Worm (Caenorhabditis elegans) whole organism, L3 larva: Measurements from ENCODE around the gene let-765.
A peak's percentile ranks its signal among the peaks of the same experiment; 100 is the strongest.

ENCODE experiments used
- R02D3.7 ChIP-seq: fragments of 150-350 bp; optimal IDR thresholded peaks from 2 replicates; lab custom pipeline; 2014; ENCODE audit warnings: missing biosample characterization, missing genetic modification characterization
- ZK546.5 ChIP-seq: sonication (generic microtip); optimal IDR thresholded peaks from 2 replicates; lab custom pipeline; 2017; ENCODE audit warnings: missing biosample characterization, missing genetic modification characterization
- aly-2 ChIP-seq: fragments of 150-350 bp; optimal IDR thresholded peaks from 2 replicates; lab custom pipeline; 2014; ENCODE audit warnings: missing biosample characterization, missing genetic modification characterization
- ama-1 ChIP-seq: fragments of 150-350 bp; optimal IDR thresholded peaks from 2 replicates; lab custom pipeline; 2018
- ceh-28 ChIP-seq: fragments of 150-350 bp; optimal IDR thresholded peaks from 2 replicates; lab custom pipeline; 2014; ENCODE audit warnings: missing biosample characterization, missing genetic modification reagents, missing genetic modification characterization
- ceh-9 ChIP-seq: sonication (generic microtip); optimal IDR thresholded peaks from 2 replicates; lab custom pipeline; 2018; ENCODE audit warnings: missing biosample characterization, missing genetic modification characterization
- daf-12 ChIP-seq: fragments of 150-350 bp; optimal IDR thresholded peaks from 2 replicates; lab custom pipeline; 2014; ENCODE audit warnings: missing biosample characterization, missing genetic modification reagents, missing genetic modification characterization
- egl-5 ChIP-seq: fragments of 150-350 bp; optimal IDR thresholded peaks from 2 replicates; lab custom pipeline; 2017; ENCODE audit warnings: missing biosample characterization, missing genetic modification reagents, missing genetic modification characterization, inconsistent platforms
- elt-1 ChIP-seq: fragments of 150-350 bp; optimal IDR thresholded peaks from 2 replicates; lab custom pipeline; 2014; ENCODE audit warnings: missing biosample characterization, missing genetic modification characterization
- elt-2 ChIP-seq: sonication (generic microtip); optimal IDR thresholded peaks from 2 replicates; lab custom pipeline; 2016; ENCODE audit warnings: missing genetic modification reagents, mild to moderate bottlenecking, missing genetic modification characterization, missing compliant biosample characterization
- elt-3 ChIP-seq, 3 experiments: fragments of 150-350 bp in 1 of 3; sonication (generic microtip) in 2 of 3; optimal IDR thresholded peaks; 2 replicates in 2 of 3; 4 replicates in 1 of 3; lab custom pipeline; 2014 to 2017; ENCODE audit warnings: missing biosample characterization in 3 of 3, missing genetic modification characterization in 3 of 3
- eor-1 ChIP-seq, 2 experiments: fragments of 150-350 bp; optimal IDR thresholded peaks; 2 replicates each; lab custom pipeline; 2014 to 2018; ENCODE audit warnings: missing biosample characterization in 2 of 2, missing genetic modification characterization in 2 of 2
- fkh-10 ChIP-seq: sonication (generic microtip); optimal IDR thresholded peaks from 2 replicates; lab custom pipeline; 2017; ENCODE audit warnings: missing biosample characterization, missing genetic modification reagents, missing genetic modification characterization
- fkh-2 ChIP-seq: fragments of 150-350 bp; optimal IDR thresholded peaks from 2 replicates; lab custom pipeline; 2014; ENCODE audit warnings: missing biosample characterization, missing genetic modification reagents, missing genetic modification characterization
- hmg-11 ChIP-seq: sonication (generic microtip); optimal IDR thresholded peaks from 2 replicates; lab custom pipeline; 2016; ENCODE audit warnings: missing genetic modification characterization, missing compliant biosample characterization
- lin-39 ChIP-seq: fragments of 150-350 bp; optimal IDR thresholded peaks from 2 replicates; lab custom pipeline; 2018; ENCODE audit warnings: missing biosample characterization, missing genetic modification reagents, missing genetic modification characterization
- lsy-12 ChIP-seq: sonication (generic microtip); optimal IDR thresholded peaks from 2 replicates; lab custom pipeline; 2016; ENCODE audit warnings: mild to moderate bottlenecking, missing genetic modification characterization, missing compliant biosample characterization
- mml-1 ChIP-seq: fragments of 150-350 bp; sonication (generic microtip); optimal IDR thresholded peaks from 3 replicates; lab custom pipeline; 2014; ENCODE audit warnings: missing biosample characterization, missing genetic modification characterization
- nfya-1 ChIP-seq: sonication (generic microtip); optimal IDR thresholded peaks from 2 replicates; lab custom pipeline; 2017; ENCODE audit warnings: missing genetic modification characterization, mild to moderate bottlenecking, missing compliant biosample characterization, antibody characterized with exemption, moderate library complexity; ENCODE audit not compliant: insufficient read depth
- nhr-11 ChIP-seq: fragments of 150-350 bp; optimal IDR thresholded peaks from 2 replicates; lab custom pipeline; 2014; ENCODE audit warnings: missing biosample characterization, missing genetic modification characterization
- nhr-23 ChIP-seq: fragments of 150-350 bp; optimal IDR thresholded peaks from 2 replicates; lab custom pipeline; 2014; ENCODE audit warnings: missing biosample characterization, missing genetic modification reagents, missing genetic modification characterization
- nhr-25 ChIP-seq: sonication (generic microtip); optimal IDR thresholded peaks from 2 replicates; lab custom pipeline; 2017; ENCODE audit warnings: missing biosample characterization, missing genetic modification characterization
- nhr-28 ChIP-seq: fragments of 150-350 bp; optimal IDR thresholded peaks from 2 replicates; lab custom pipeline; 2014; ENCODE audit warnings: missing biosample characterization, missing genetic modification characterization
- nhr-43 ChIP-seq: sonication (generic microtip); optimal IDR thresholded peaks from 2 replicates; lab custom pipeline; 2016; ENCODE audit warnings: mild to moderate bottlenecking, missing genetic modification characterization, missing compliant biosample characterization; ENCODE audit not compliant: poor library complexity, severe bottlenecking
- nhr-76 ChIP-seq: fragments of 150-350 bp; sonication (generic microtip); optimal IDR thresholded peaks from 5 replicates; lab custom pipeline; 2014; ENCODE audit warnings: missing biosample characterization, missing genetic modification characterization
- nhr-77 ChIP-seq: fragments of 150-350 bp; optimal IDR thresholded peaks from 2 replicates; lab custom pipeline; 2014; ENCODE audit warnings: missing biosample characterization, missing genetic modification characterization
- pha-4 ChIP-seq: fragments of 150-350 bp; optimal IDR thresholded peaks from 2 replicates; lab custom pipeline; 2014; ENCODE audit warnings: missing biosample characterization, missing genetic modification reagents, missing genetic modification characterization
- pqm-1 ChIP-seq: fragments of 150-350 bp; optimal IDR thresholded peaks from 2 replicates; lab custom pipeline; 2017; ENCODE audit warnings: missing biosample characterization, missing genetic modification characterization, inconsistent platforms
- sea-2 ChIP-seq: fragments of 150-350 bp; sonication (generic microtip); optimal IDR thresholded peaks from 4 replicates; lab custom pipeline; 2014; ENCODE audit warnings: missing biosample characterization, missing genetic modification reagents, missing genetic modification characterization
- skn-1 ChIP-seq: fragments of 150-350 bp; optimal IDR thresholded peaks from 2 replicates; lab custom pipeline; 2014; ENCODE audit warnings: missing biosample characterization, missing genetic modification characterization
- snpc-4 ChIP-seq: fragments of 150-350 bp; optimal IDR thresholded peaks from 2 replicates; lab custom pipeline; 2014; ENCODE audit warnings: missing biosample characterization, missing genetic modification characterization
- tbx-2 ChIP-seq: sonication (generic microtip); optimal IDR thresholded peaks from 2 replicates; lab custom pipeline; 2016; ENCODE audit warnings: mild to moderate bottlenecking, missing genetic modification characterization, missing compliant biosample characterization
- unc-62 ChIP-seq: fragments of 150-350 bp; sonication (generic microtip); optimal IDR thresholded peaks from 4 replicates; lab custom pipeline; 2014; ENCODE audit warnings: missing biosample characterization, missing genetic modification reagents, missing genetic modification characterization
- zag-1 ChIP-seq: fragments of 150-350 bp; optimal IDR thresholded peaks from 2 replicates; lab custom pipeline; 2014; ENCODE audit warnings: missing biosample characterization, missing genetic modification characterization
- ztf-11 ChIP-seq: fragments of 150-350 bp; optimal IDR thresholded peaks from 2 replicates; lab custom pipeline; 2014; ENCODE audit warnings: missing biosample characterization, missing genetic modification characterization
- ztf-4 ChIP-seq: fragments of 150-350 bp; optimal IDR thresholded peaks from 2 replicates; lab custom pipeline; 2014; ENCODE audit warnings: missing biosample characterization, missing genetic modification characterization

Gene let-765

ce11 chrIII:6601073-6601472, at the start of gene let-765:
Gene let-765, minus strand, starts transcription at chrIII:6601173.
- TF ChIP-seq hmg-11 (tag; lab: Kevin White, UChicago) (no peak), nhr-11 (tag; lab: Kevin White, UChicago) (no peak), nhr-25 (peak; percentile 33), ZK546.5 (no peak), zag-1 (no peak), lin-39 (tag; lab: Kevin White, UChicago) (no peak)

ce11 chrIII:6647568-6647967, 46.6 kb upstream of the let-765 start:
- TF ChIP-seq skn-1 (tag; lab: Kevin White, UChicago) (no peak), fkh-2 (no peak), zag-1 (no peak), ceh-28 (tag; lab: Kevin White, UChicago) (no peak), ztf-11 (no peak), ztf-4 (tag; lab: Kevin White, UChicago) (no peak), ama-1 (lab: Kevin White, UChicago) (no peak), R02D3.7 (tag; lab: Kevin White, UChicago) (no peak), mml-1 (no peak), nhr-77 (tag; lab: Kevin White, UChicago) (no peak), tbx-2 (tag; lab: Kevin White, UChicago) (no peak), elt-3 (tag; optimal IDR thresholded peaks at IDR 0.05; lab: Kevin White, UChicago) (no peak), nhr-76 (no peak), fkh-10 (GFP tag; lab: Kevin White, UChicago) (no peak)
- TF ChIP-seq, all 47 proteins: peak for 0

DNA sequence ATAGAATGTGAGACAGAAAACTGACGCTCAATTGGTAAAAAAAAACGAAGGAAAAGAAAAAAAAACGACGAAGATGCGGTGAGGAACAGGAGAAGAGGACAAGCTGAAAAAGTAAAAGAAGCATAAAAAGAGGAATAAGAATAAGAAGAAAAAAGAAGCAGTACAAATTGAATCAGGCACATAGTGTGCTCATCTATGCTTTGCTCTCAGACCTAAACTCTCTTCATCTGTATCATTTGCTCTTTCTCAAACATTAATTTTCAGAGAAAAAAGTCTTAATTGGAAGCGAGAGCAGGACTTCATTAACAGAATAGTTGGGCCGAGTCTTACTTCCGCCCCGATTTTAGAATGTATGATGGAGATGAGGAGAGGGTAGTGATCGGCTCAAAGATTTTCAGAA, 45.9 kb upstream of the let-765 start:
- no peak for TF ChIP-seq pha-4 (tag; lab: Kevin White, UChicago)
- TF ChIP-seq nhr-23, result no peak
- no peak for TF ChIP-seq lsy-12 (tag; lab: Kevin White, UChicago)
- no peak for TF ChIP-seq eor-1 (tag; optimal IDR thresholded peaks at IDR 0.05; lab: Kevin White, UChicago)
- TF ChIP-seq nhr-11 (tag; lab: Kevin White, UChicago), result no peak
- TF ChIP-seq skn-1 (tag; lab: Kevin White, UChicago), result peak; percentile 7
- TF ChIP-seq fkh-10 (GFP tag; lab: Kevin White, UChicago), result peak; percentile 78
- TF ChIP-seq ceh-9 (tag; lab: Kevin White, UChicago), result no peak
- TF ChIP-seq fkh-2, result no peak
- TF ChIP-seq pqm-1 (tag; lab: Kevin White, UChicago), result no peak
- no peak for TF ChIP-seq elt-1 (tag; lab: Kevin White, UChicago)
- no peak for TF ChIP-seq ama-1 (lab: Kevin White, UChicago)
- no peak for TF ChIP-seq mml-1
- TF ChIP-seq nhr-76, result no peak
- no peak for TF ChIP-seq daf-12 (tag; lab: Kevin White, UChicago)
- TF ChIP-seq ZK546.5, result no peak
- no peak for TF ChIP-seq tbx-2 (tag; lab: Kevin White, UChicago)
- no peak for TF ChIP-seq egl-5
- no peak for TF ChIP-seq sea-2
- TF ChIP-seq unc-62 (GFP tag; lab: Kevin White, UChicago), result no peak
- TF ChIP-seq elt-2 (tag; lab: Kevin White, UChicago), result no peak
- no peak for TF ChIP-seq ceh-28 (tag; lab: Kevin White, UChicago)
- no peak for TF ChIP-seq nhr-25
- TF ChIP-seq nfya-1 (tag; lab: Kevin White, UChicago), result peak; percentile 14
- TF ChIP-seq nhr-28 (tag; lab: Kevin White, UChicago), result no peak
- TF ChIP-seq snpc-4 (tag; lab: Kevin White, UChicago), result no peak
- TF ChIP-seq, all 47 proteins: peak for 3

DNA sequence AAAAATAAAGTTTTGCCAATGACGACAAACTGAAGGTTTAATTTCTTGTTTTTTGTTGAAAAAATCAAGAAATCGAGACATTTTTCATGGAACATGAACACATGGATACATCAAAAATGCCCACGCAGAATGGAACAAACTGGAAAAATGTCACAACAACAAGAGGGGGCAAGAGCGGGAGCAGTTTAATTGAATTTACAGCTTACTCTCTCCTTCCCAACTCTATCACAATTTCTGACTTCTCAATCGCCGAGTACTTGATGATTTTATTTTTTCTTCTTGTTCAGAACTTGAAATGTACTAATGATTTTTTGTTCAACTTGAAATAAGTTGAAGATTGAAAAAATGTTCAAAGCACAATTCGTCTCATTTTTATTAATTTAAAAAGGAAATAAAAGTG, 44.3 kb upstream of the let-765 start:
- TF ChIP-seq eor-1 (tag; optimal IDR thresholded peaks at IDR 0.05; lab: Kevin White, UChicago) (no peak), R02D3.7 (tag; lab: Kevin White, UChicago) (no peak), snpc-4 (tag; lab: Kevin White, UChicago) (no peak), nhr-43 (tag; lab: Kevin White, UChicago) (no peak), aly-2 (tag; lab: Kevin White, UChicago) (no peak), zag-1 (no peak), elt-2 (tag; lab: Kevin White, UChicago) (no peak), nhr-77 (tag; lab: Kevin White, UChicago) (no peak)
